Worm (Caenorhabditis elegans): ENCODE measurements around the gene fbxa-18.

fbxa-18 gene

DNA sequence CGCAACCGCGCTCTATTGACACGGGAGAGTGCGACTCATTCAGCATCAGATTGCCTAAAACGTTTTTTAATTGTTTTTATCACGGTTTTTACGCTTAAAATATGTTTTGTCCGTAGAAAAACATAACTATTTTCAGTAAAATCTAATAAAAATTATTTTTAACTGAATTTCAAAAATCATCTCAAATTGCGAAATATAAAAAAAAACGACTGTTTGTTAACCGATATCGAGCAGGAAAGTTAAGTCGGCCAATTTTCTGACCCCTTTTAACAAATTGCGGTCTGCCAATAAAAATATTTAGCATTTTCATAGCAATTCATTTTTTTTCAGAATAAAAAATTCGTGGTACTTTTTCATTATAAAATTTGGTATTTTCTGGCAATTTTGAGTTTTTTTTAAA is 22.0 kb upstream of the fbxa-18 start:
- TF ChIP-seq pax-3 (tag; optimal IDR thresholded peaks at IDR 0.05) (no peak), zip-4 (GFP tag; optimal IDR thresholded peaks at IDR 0.05) (peak; percentile 82)

DNA sequence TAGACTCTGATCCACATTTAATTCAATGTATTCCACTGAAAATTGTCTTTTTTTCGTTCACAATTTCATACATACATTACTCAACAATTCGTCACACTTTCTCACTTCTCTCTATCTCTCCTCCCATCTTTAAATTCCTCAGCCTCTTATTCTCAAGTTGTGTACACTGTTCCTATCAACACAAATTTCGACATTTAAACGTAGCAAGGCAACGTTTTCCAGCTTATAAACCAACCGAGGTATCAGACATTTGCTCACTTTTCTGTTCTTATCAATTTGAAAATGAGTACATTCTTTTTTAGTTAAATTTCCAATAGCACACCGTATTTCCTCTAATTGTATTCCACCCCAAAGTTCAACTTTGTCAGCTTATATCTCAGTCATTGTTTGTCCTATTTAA is 21.5 kb upstream of the fbxa-18 start, which contains the start of gene skr-3:
Gene skr-3 (plus strand): TSS at position 163 of the 400 bp plus-strand sequence.
- TF ChIP-seq elt-2 (tag; optimal IDR thresholded peaks at IDR 0.05) (peak; percentile 50), C34B4.2 (tag; optimal IDR thresholded peaks at IDR 0.05) (no peak), tlp-1 (tag; optimal IDR thresholded peaks at IDR 0.05) (no peak), sox-4 (tag; optimal IDR thresholded peaks at IDR 0.05) (no peak), nhr-28 (tag; optimal IDR thresholded peaks at IDR 0.05) (no peak), nhr-85 (tag) (peak; percentile 60)

DNA sequence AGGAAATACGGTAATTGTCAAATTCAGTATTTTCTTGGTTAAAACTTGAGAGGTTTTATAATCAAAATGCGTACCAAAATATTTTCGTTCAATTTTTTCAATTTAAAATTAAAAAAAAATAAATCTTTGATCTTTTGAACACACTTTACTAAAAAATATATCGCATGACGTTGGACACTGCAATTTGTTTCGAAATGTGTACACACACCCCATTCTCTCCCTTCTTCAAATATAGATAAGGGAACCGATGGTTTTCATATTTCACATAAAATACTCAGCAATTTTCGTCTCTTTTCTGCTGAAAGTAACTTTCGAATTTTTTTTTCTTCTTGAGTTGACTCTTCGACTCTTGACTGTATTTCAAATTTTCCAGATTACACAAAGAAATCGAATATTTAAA is 21.0 kb upstream of the fbxa-18 start:
- TF ChIP-seq efl-1 (optimal IDR thresholded peaks at IDR 0.05): no peak
- TF ChIP-seq efl-1 (GFP tag; optimal IDR thresholded peaks at IDR 0.05 in 1 of 2): peak in 1 of 2 experiments; percentile 22
- no peak for TF ChIP-seq pqm-1 (tag; optimal IDR thresholded peaks at IDR 0.05)

DNA sequence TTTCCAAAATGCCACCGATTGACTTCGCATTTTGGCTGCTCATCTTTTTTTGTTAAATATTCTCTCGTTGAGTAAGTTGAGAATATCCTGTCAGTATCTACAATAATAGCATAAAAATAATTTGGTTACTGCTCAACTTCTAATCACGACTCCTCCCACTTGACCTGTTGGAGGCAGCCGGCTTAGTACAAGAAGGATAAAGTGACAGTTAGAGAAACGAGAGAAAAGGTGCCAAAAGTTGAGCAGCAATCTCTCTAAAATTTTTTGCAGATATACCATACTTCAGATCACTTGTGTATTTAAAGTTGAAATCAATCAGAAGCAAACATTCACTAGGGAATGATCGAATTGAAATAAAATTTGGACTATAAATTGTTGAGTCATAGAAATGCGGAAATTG is 17.7 kb upstream of the fbxa-18 start, which contains the start of gene nhr-111:
Gene nhr-111 (minus strand): TSS at position 101 of the 400 bp plus-strand sequence.
- TF ChIP-seq nhr-76 (tag; optimal IDR thresholded peaks at IDR 0.05) (no peak), unc-130 (tag; optimal IDR thresholded peaks at IDR 0.05) (no peak), lsy-2 (tag; optimal IDR thresholded peaks at IDR 0.05) (no peak), unc-86 (tag; optimal IDR thresholded peaks at IDR 0.05) (no peak), nhr-47 (tag; optimal IDR thresholded peaks at IDR 0.05) (no peak), ceh-90 (tag; optimal IDR thresholded peaks at IDR 0.05) (no peak), elt-2 (tag; optimal IDR thresholded peaks at IDR 0.05) (no peak)

DNA sequence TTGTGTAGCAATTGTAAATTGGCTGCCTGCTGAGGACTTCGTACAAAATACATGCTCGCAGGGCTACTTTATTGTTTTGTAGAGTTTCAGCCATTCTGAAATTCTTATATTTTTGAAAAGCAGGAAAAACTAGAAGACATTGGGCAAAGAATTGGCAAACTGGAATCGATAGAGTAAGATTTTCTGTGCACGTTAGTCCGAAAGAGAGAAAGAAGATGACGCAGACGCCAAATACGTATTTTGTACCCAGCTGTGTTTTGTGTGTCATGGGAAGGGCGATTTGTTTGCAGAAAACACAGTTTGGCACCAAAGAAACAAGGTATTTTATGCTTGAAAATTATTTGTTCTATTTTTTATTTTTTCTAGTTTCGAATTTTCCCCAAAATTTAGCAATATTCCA is 15.1 kb upstream of the fbxa-18 start, which contains the start of gene fbxa-143:
Gene fbxa-143 (minus strand): TSS at position 101 of the 400 bp plus-strand sequence.
- TF ChIP-seq efl-1 (optimal IDR thresholded peaks at IDR 0.05) (no peak), efl-1 (GFP tag; optimal IDR thresholded peaks at IDR 0.05 in 1 of 2) (peak in 1 of 2 experiments; percentile 6), sup-37 (GFP tag; optimal IDR thresholded peaks at IDR 0.05) (no peak), nhr-237 (tag; optimal IDR thresholded peaks at IDR 0.05) (no peak), elt-2 (tag; optimal IDR thresholded peaks at IDR 0.05) (no peak)

DNA sequence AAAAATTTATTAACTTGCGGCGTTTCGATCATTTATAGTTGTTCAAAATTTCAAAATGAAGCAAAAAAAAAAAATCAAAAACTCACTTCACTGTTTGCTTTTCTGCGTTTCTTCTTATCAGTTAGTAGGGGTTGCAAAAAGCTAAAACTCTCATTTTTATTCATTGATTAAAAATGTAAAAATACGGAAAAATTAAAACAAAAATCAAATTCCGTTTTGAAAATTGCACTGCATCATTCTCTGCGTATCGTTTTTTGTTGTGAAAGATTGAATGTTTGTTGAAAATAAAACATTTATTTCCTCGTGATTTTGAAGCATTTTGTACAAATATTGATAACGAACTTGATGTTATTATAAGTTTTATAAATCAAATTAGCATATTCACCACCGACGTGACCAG is 13.4 kb upstream of the fbxa-18 start:
- no peak for TF ChIP-seq hpl-2 (GFP tag; optimal IDR thresholded peaks at IDR 0.05)
- peak; percentile 20 for TF ChIP-seq elt-2 (tag; optimal IDR thresholded peaks at IDR 0.05)
- TF ChIP-seq elt-3 (tag; optimal IDR thresholded peaks at IDR 0.05): no peak

DNA sequence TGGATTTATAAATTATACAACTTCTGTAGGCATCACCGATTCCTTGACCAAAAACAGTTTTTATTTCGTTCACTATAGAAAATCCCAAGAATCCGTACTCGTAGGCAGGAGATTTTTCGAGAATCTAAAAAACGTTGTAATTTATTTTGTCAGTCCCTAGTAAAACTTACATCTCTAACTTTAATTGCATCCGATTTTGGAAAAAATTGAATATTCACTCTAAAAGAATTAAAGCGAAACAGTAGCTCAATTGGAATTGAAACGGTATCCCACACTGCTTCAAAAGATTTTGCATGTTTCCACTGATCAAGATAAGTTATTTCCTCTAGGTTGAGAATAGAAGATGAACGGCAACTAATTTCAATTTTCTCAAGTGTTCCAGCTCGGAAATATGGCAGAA is 11.2 kb upstream of the fbxa-18 start, which contains the start of gene fbxa-142:
Gene fbxa-142 (minus strand): TSS at position 101 of the 400 bp plus-strand sequence.
- no peak for TF ChIP-seq lin-14 (GFP tag; optimal IDR thresholded peaks at IDR 0.05)

DNA sequence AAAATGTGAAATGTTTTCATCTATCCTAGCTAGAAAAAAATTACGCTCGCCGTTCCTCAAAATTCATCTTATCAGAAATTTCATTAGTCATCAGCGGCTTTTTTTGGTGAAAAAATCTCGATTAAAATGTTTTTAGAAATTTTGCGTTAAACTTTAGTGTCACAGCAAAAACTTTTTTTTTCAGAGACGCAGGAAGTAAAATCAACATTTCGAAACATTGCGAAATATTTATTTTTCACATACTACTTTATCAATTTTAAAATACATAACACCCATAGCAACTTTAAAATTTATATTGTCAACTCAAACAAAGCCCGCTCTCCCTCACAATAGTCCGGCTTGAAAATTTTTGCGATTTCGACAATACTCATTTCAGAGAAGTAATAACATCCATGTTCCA is 10.3 kb upstream of the fbxa-18 start:
- TF ChIP-seq zip-4 (GFP tag; optimal IDR thresholded peaks at IDR 0.05) (peak; percentile 15), elt-2 (tag; optimal IDR thresholded peaks at IDR 0.05) (no peak), C34B4.2 (tag; optimal IDR thresholded peaks at IDR 0.05) (no peak), aha-1 (tag; optimal IDR thresholded peaks at IDR 0.05) (no peak)

DNA sequence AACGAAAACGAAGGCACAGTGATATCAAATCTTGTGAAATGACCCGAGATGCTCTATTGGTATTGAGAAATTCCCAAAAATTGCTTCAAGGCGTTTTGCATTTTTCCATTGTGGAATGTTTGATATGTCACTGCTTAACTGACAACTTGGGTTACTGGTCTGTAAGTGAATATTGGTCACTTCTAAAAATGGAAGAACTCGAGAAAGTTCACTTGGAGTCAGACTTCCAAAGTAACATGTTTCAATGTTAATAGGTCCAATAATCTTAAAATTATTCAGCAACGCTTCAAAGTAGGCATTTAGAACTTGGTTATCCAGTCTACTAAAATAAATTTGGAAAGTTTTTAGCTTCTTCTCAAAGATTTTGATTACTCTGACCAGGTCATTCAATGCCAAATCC is 9.8 kb upstream of the fbxa-18 start, which contains the start of gene fbxa-144:
Gene fbxa-144 (minus strand): TSS at position 101 of the 400 bp plus-strand sequence.
- TF ChIP-seq sox-4 (tag; optimal IDR thresholded peaks at IDR 0.05) (no peak), C34B4.2 (tag; optimal IDR thresholded peaks at IDR 0.05) (no peak), vab-15 (tag; optimal IDR thresholded peaks at IDR 0.05) (no peak), nhr-90 (tag; optimal IDR thresholded peaks at IDR 0.05; ENCODE audit: poor library complexity) (no peak), lsy-2 (tag; optimal IDR thresholded peaks at IDR 0.05) (no peak), lin-39 (tag; optimal IDR thresholded peaks at IDR 0.05) (no peak)
